Worm (Caenorhabditis elegans) whole organism, midembryonic: Measurements from ENCODE around the gene Y17D7C.6.
A peak's percentile ranks its signal among the peaks of the same experiment; 100 is the strongest.

Source experiments
- T22C8.4 ChIP-seq: fragments of 200-800 bp; sonication (Bioruptor generic); IDR thresholded peaks from 2 replicates; pipeline ENCODE4 v1.3.6; 2022; ENCODE audit warnings: missing genetic modification characterization, missing compliant biosample characterization
- cog-1 ChIP-seq: sonication (generic microtip); optimal IDR thresholded peaks from 2 replicates; lab custom pipeline; 2016; ENCODE audit warnings: missing genetic modification characterization, missing compliant biosample characterization
- flt-1 ChIP-seq: fragments of 200-800 bp; sonication (Bioruptor generic); IDR thresholded peaks from 2 replicates; pipeline ENCODE4 v1.3.6; 2022; ENCODE audit warnings: missing genetic modification characterization, missing compliant biosample characterization
- klf-2 ChIP-seq: fragments of 200-800 bp; sonication (Bioruptor generic); conservative IDR thresholded peaks from 2 replicates; pipeline ENCODE4 v1.3.6; 2022; ENCODE audit warnings: missing genetic modification reagents, missing genetic modification characterization, missing compliant biosample characterization
- med-1 ChIP-seq: sonication (generic microtip); optimal IDR thresholded peaks from 2 replicates; lab custom pipeline; 2017; ENCODE audit warnings: missing genetic modification characterization, mild to moderate bottlenecking, missing compliant biosample characterization, antibody characterized with exemption, missing genetic modification reagents; ENCODE audit not compliant: insufficient read depth
- tab-1 ChIP-seq: fragments of 200-800 bp; sonication (Bioruptor generic); IDR thresholded peaks from 2 replicates; pipeline ENCODE4 v1.3.6; 2022; ENCODE audit warnings: missing genetic modification characterization, missing compliant biosample characterization
- ztf-23 ChIP-seq: fragments of 200-800 bp; sonication (Bioruptor generic); IDR thresholded peaks from 2 replicates; pipeline ENCODE4 v1.3.6; 2022; ENCODE audit warnings: missing genetic modification reagents, missing genetic modification characterization, missing compliant biosample characterization

- 0 out of 2 replicates have a peak, but pooled peaks have one; percentile 12 for TF ChIP-seq T22C8.4 (GFP tag; lab: Robert Waterston, UW)
- TF ChIP-seq flt-1 (GFP tag; lab: Robert Waterston, UW), result no peak
- no peak for TF ChIP-seq cog-1 (tag; lab: Kevin White, UChicago)
- TF ChIP-seq med-1 (GFP tag; lab: Kevin White, UChicago), result no peak
- no peak for TF ChIP-seq ztf-23 (GFP tag; lab: Robert Waterston, UW)
- TF ChIP-seq tab-1, result 0 out of 2 replicates have a peak, but pooled peaks have one; percentile 53
- TF ChIP-seq klf-2 (GFP tag; lab: Robert Waterston, UW), result no peak
Measured at ce11 chrV:18722510-18723299, 13.1 kb downstream of the Y17D7C.6 start.
